Worm (Caenorhabditis elegans) whole organism, early embryonic: Measurements from ENCODE around the gene ugt-18.
"Not testable (repeated sequence)": the region's sequence is repeated elsewhere in the genome, so short reads cannot be mapped to it uniquely, and the experiment has no call there.

Experiments
- B0310.2 ChIP-seq: sonication (generic microtip); optimal IDR thresholded peaks from 2 replicates; lab custom pipeline; 2016; ENCODE audit warnings: mild to moderate bottlenecking, missing genetic modification characterization, missing compliant biosample characterization
- F13C5.2 ChIP-seq: sonication (generic microtip); optimal IDR thresholded peaks from 2 replicates; lab custom pipeline; 2017; ENCODE audit warnings: mild to moderate bottlenecking, missing genetic modification characterization, inconsistent platforms, missing compliant biosample characterization
- aly-1 ChIP-seq: sonication (generic microtip); optimal IDR thresholded peaks from 2 replicates; lab custom pipeline; 2016; ENCODE audit warnings: missing genetic modification characterization, missing compliant biosample characterization
- ama-1 ChIP-seq: fragments of 150-350 bp; optimal IDR thresholded peaks from 2 replicates; lab custom pipeline; 2014
- ceh-13 ChIP-seq: fragments of 200-800 bp; sonication (Bioruptor generic); optimal IDR thresholded peaks from 2 replicates; lab custom pipeline; 2018; ENCODE audit warnings: mild to moderate bottlenecking, missing genetic modification characterization, missing compliant biosample characterization
- ceh-36 ChIP-seq: sonication (generic microtip); optimal IDR thresholded peaks from 2 replicates; lab custom pipeline; 2016; ENCODE audit warnings: missing genetic modification characterization, inconsistent platforms, missing compliant biosample characterization
- ets-7 ChIP-seq: sonication (generic microtip); optimal IDR thresholded peaks from 2 replicates; lab custom pipeline; 2016; ENCODE audit warnings: missing genotype, missing genetic modification characterization, missing compliant biosample characterization
- flt-1 ChIP-seq: fragments of 200-800 bp; sonication (Bioruptor generic); IDR thresholded peaks from 2 replicates; pipeline ENCODE4 v1.3.6; 2022; ENCODE audit warnings: missing genetic modification characterization, missing compliant biosample characterization
- hmbx-1 ChIP-seq: sonication (generic microtip); optimal IDR thresholded peaks from 2 replicates; lab custom pipeline; 2016; ENCODE audit warnings: mild to moderate bottlenecking, missing genetic modification characterization, missing compliant biosample characterization
- hmg-4 ChIP-seq: fragments of 200-800 bp; sonication (Bioruptor generic); optimal IDR thresholded peaks from 2 replicates; lab custom pipeline; 2018; ENCODE audit warnings: mild to moderate bottlenecking, missing genetic modification characterization, missing compliant biosample characterization
- hnd-1 ChIP-seq: sonication (generic microtip); optimal IDR thresholded peaks from 2 replicates; lab custom pipeline; 2016; ENCODE audit warnings: missing genetic modification characterization, missing compliant biosample characterization
- pes-1 ChIP-seq: fragments of 200-800 bp; sonication (Bioruptor generic); IDR thresholded peaks from 2 replicates; pipeline ENCODE4 v1.3.6; 2022; ENCODE audit warnings: missing genetic modification reagents, missing genetic modification characterization, missing compliant biosample characterization
- scrt-1 ChIP-seq: fragments of 200-800 bp; sonication (Bioruptor generic); IDR thresholded peaks from 2 replicates; pipeline ENCODE4 v1.3.6; 2022; ENCODE audit warnings: missing genetic modification characterization, missing compliant biosample characterization
- sea-1 ChIP-seq: fragments of 200-800 bp; sonication (Bioruptor generic); conservative IDR thresholded peaks from 2 replicates; pipeline ENCODE4 v1.3.6; 2022; ENCODE audit warnings: missing genetic modification characterization, missing compliant biosample characterization
- tbx-11 ChIP-seq: fragments of 200-800 bp; sonication (Bioruptor generic); IDR thresholded peaks from 2 replicates; pipeline ENCODE4 v1.3.6; 2022; ENCODE audit warnings: missing genetic modification characterization, missing compliant biosample characterization
- tbx-37 ChIP-seq: fragments of 200-800 bp; sonication (Bioruptor generic); conservative IDR thresholded peaks from 2 replicates; pipeline ENCODE4 v1.3.6; 2022; ENCODE audit warnings: missing genetic modification reagents, missing genetic modification characterization, missing compliant biosample characterization
- tra-4 ChIP-seq: sonication (generic microtip); optimal IDR thresholded peaks from 2 replicates; lab custom pipeline; 2017; ENCODE audit warnings: missing genetic modification characterization, missing compliant biosample characterization

Gene ugt-18

ce11 chrV:12865615-12866014 is 45.6 kb downstream of the ugt-18 start, which contains the start of gene T07F10.5:
Gene T07F10.5 (plus strand): TSS chrV:12865915.
- not testable (repeated sequence) for TF ChIP-seq hnd-1 (tag; lab: Kevin White, UChicago); hmbx-1 (tag; lab: Kevin White, UChicago); tbx-37 (GFP tag; lab: Robert Waterston, UW)

- TF ChIP-seq hnd-1 (tag; lab: Kevin White, UChicago), result no peak
- TF ChIP-seq ceh-13, result no peak
- TF ChIP-seq tbx-37 (GFP tag; lab: Robert Waterston, UW), result no peak
- TF ChIP-seq B0310.2 (tag; lab: Kevin White, UChicago), result no peak
- no peak for TF ChIP-seq scrt-1 (GFP tag; lab: Robert Waterston, UW)
- no peak for TF ChIP-seq ets-7 (tag; lab: Kevin White, UChicago)
- no peak for TF ChIP-seq tbx-11
Measured at ce11 chrV:12867997-12868396, 47.9 kb downstream of the ugt-18 start, which contains the start of gene nspg-1. Gene nspg-1 (minus strand): TSS chrV:12868097.

- TF ChIP-seq F13C5.2 (tag; lab: Kevin White, UChicago) (peak; percentile 26), ama-1 (lab: Kevin White, UChicago) (no peak), aly-1 (tag; lab: Kevin White, UChicago) (no peak), ceh-13 (no peak), tra-4 (no peak), sea-1 (GFP tag; lab: Robert Waterston, UW) (peak; percentile 74; the same call in 1 of the 2 replicates), ets-7 (tag; lab: Kevin White, UChicago) (no peak), tbx-37 (GFP tag; lab: Robert Waterston, UW) (peak; percentile 96), flt-1 (GFP tag; lab: Robert Waterston, UW) (peak; percentile 57), hmbx-1 (tag; lab: Kevin White, UChicago) (no peak), hnd-1 (tag; lab: Kevin White, UChicago) (peak; percentile 53), pes-1 (GFP tag; lab: Robert Waterston, UW) (no peak), scrt-1 (GFP tag; lab: Robert Waterston, UW) (no peak), B0310.2 (tag; lab: Kevin White, UChicago) (no peak), hmg-4 (GFP tag; lab: Kevin White, UChicago) (peak; percentile 57), tbx-11 (no peak), ceh-36 (tag; lab: Kevin White, UChicago) (no peak)
Measured at ce11 chrV:12869948-12870347, 49.9 kb downstream of the ugt-18 start, which contains the start of gene T07F10.3. Gene T07F10.3 (minus strand): TSS chrV:12870045.

ce11 chrV:12870740-12871139 is 50.7 kb downstream of the ugt-18 start:
- TF ChIP-seq hmbx-1 (tag; lab: Kevin White, UChicago) (no peak), ama-1 (lab: Kevin White, UChicago) (no peak), pes-1 (GFP tag; lab: Robert Waterston, UW) (no peak), ceh-36 (tag; lab: Kevin White, UChicago) (no peak), ceh-13 (no peak), tbx-37 (GFP tag; lab: Robert Waterston, UW) (no peak), scrt-1 (GFP tag; lab: Robert Waterston, UW) (no peak), hmg-4 (GFP tag; lab: Kevin White, UChicago) (no peak), flt-1 (GFP tag; lab: Robert Waterston, UW) (no peak), B0310.2 (tag; lab: Kevin White, UChicago) (no peak), aly-1 (tag; lab: Kevin White, UChicago) (no peak), F13C5.2 (tag; lab: Kevin White, UChicago) (no peak), ets-7 (tag; lab: Kevin White, UChicago) (no peak), sea-1 (GFP tag; lab: Robert Waterston, UW) (no peak), hnd-1 (tag; lab: Kevin White, UChicago) (no peak), tra-4 (no peak), tbx-11 (no peak)

ce11 chrV:12871753-12872152 is 51.7 kb downstream of the ugt-18 start, which contains the start of gene bus-19:
Gene bus-19 (plus strand): TSS chrV:12872053.
- TF ChIP-seq tbx-37 (GFP tag; lab: Robert Waterston, UW), result no peak
- TF ChIP-seq flt-1 (GFP tag; lab: Robert Waterston, UW), result no peak
- TF ChIP-seq ets-7 (tag; lab: Kevin White, UChicago), result no peak
- TF ChIP-seq aly-1 (tag; lab: Kevin White, UChicago), result no peak
- no peak for TF ChIP-seq hmg-4 (GFP tag; lab: Kevin White, UChicago)
- no peak for TF ChIP-seq B0310.2 (tag; lab: Kevin White, UChicago)
- no peak for TF ChIP-seq scrt-1 (GFP tag; lab: Robert Waterston, UW)
- no peak for TF ChIP-seq F13C5.2 (tag; lab: Kevin White, UChicago)
- TF ChIP-seq tbx-11, result no peak
- no peak for TF ChIP-seq tra-4
